Worm (Caenorhabditis elegans) whole organism, young adult: ENCODE results near the gene lrch-1.

ENCODE experiments used
- D2030.7 ChIP-seq: fragments of 200-800 bp; sonication (Bioruptor generic); IDR thresholded peaks from 2 replicates; pipeline ENCODE4 v1.3.6; 2022; ENCODE audit warnings: missing genetic modification reagents, missing genetic modification characterization, missing compliant biosample characterization
- F10E7.11 ChIP-seq: sonication (generic microtip); optimal IDR thresholded peaks from 2 replicates; lab custom pipeline; 2017; ENCODE audit warnings: mild to moderate bottlenecking, missing genetic modification characterization, moderate library complexity, missing compliant biosample characterization
- F22D6.2 ChIP-seq: sonication (generic microtip); optimal IDR thresholded peaks from 2 replicates; lab custom pipeline; 2016; ENCODE audit warnings: mild to moderate bottlenecking, missing genetic modification characterization, missing compliant biosample characterization
- F33H1.4 ChIP-seq: fragments of 200-800 bp; sonication (Bioruptor generic); IDR thresholded peaks from 2 replicates; pipeline ENCODE4 v1.3.6; 2022; ENCODE audit warnings: missing genetic modification reagents, missing genetic modification characterization, missing compliant biosample characterization
- K12H6.12 ChIP-seq: fragments of 200-800 bp; sonication (Bioruptor generic); optimal IDR thresholded peaks from 2 replicates; lab custom pipeline; 2018; ENCODE audit warnings: mild to moderate bottlenecking, missing genetic modification characterization, missing compliant biosample characterization
- Y67H2A.10 ChIP-seq: fragments of 200-800 bp; sonication (Bioruptor generic); conservative IDR thresholded peaks from 2 replicates; pipeline ENCODE4 v1.3.6; 2022; ENCODE audit warnings: missing genetic modification reagents, missing genetic modification characterization, missing compliant biosample characterization
- ZK185.1 ChIP-seq: sonication (generic microtip); optimal IDR thresholded peaks from 2 replicates; lab custom pipeline; 2016; ENCODE audit warnings: mild to moderate bottlenecking, missing genetic modification characterization, missing compliant biosample characterization; ENCODE audit not compliant: poor library complexity, severe bottlenecking
- aptf-3 ChIP-seq: fragments of 200-800 bp; sonication (Bioruptor generic); IDR thresholded peaks from 2 replicates; pipeline ENCODE4 v1.3.6; 2022; ENCODE audit warnings: missing genetic modification characterization, missing compliant biosample characterization
- attf-6 ChIP-seq: fragments of 200-800 bp; sonication (Bioruptor generic); IDR thresholded peaks from 2 replicates; pipeline ENCODE4 v1.3.6; 2022; ENCODE audit warnings: missing genetic modification reagents, missing genetic modification characterization, missing compliant biosample characterization
- ceh-27 ChIP-seq: fragments of 200-800 bp; sonication (Bioruptor generic); optimal IDR thresholded peaks from 2 replicates; lab custom pipeline; 2018; ENCODE audit warnings: mild to moderate bottlenecking, missing genetic modification characterization, moderate library complexity, missing compliant biosample characterization
- chd-7 ChIP-seq: sonication (generic microtip); optimal IDR thresholded peaks from 2 replicates; lab custom pipeline; 2016; ENCODE audit warnings: mild to moderate bottlenecking, missing genetic modification characterization, moderate library complexity, missing compliant biosample characterization
- die-1 ChIP-seq: sonication (generic microtip); optimal IDR thresholded peaks from 2 replicates; lab custom pipeline; 2016; ENCODE audit warnings: missing genotype, mild to moderate bottlenecking, missing genetic modification characterization, missing compliant biosample characterization
- dox-1 ChIP-seq: fragments of 200-800 bp; sonication (Bioruptor generic); IDR thresholded peaks from 2 replicates; pipeline ENCODE4 v1.3.6; 2022; ENCODE audit warnings: missing genetic modification reagents, missing genetic modification characterization, missing compliant biosample characterization
- egl-18 ChIP-seq: fragments of 200-800 bp; sonication (Bioruptor generic); IDR thresholded peaks from 2 replicates; pipeline ENCODE4 v1.3.6; 2022; ENCODE audit warnings: missing genetic modification reagents, missing genetic modification characterization, missing compliant biosample characterization
- egl-44 ChIP-seq: fragments of 200-800 bp; sonication (Bioruptor generic); IDR thresholded peaks from 2 replicates; pipeline ENCODE4 v1.3.6; 2022; ENCODE audit warnings: missing genetic modification reagents, missing genetic modification characterization, missing compliant biosample characterization
- ekl-4 ChIP-seq: fragments of 200-800 bp; sonication (Bioruptor generic); IDR thresholded peaks from 2 replicates; pipeline ENCODE4 v1.3.6; 2022; ENCODE audit warnings: missing genetic modification reagents, missing genetic modification characterization, missing compliant biosample characterization
- fkh-3 ChIP-seq: sonication (generic microtip); optimal IDR thresholded peaks from 2 replicates; lab custom pipeline; 2016; ENCODE audit warnings: mild to moderate bottlenecking, missing genetic modification characterization, missing compliant biosample characterization
- hlh-26 ChIP-seq: fragments of 200-800 bp; sonication (Bioruptor generic); conservative IDR thresholded peaks from 2 replicates; pipeline ENCODE4 v1.3.6; 2022; ENCODE audit warnings: missing genetic modification reagents, missing genetic modification characterization, missing compliant biosample characterization
- hmg-1.2 ChIP-seq: fragments of 200-800 bp; sonication (Bioruptor generic); IDR thresholded peaks from 2 replicates; pipeline ENCODE4 v1.3.6; 2022; ENCODE audit warnings: missing genetic modification reagents, missing genetic modification characterization, missing compliant biosample characterization
- lin-40 ChIP-seq: sonication (generic microtip); optimal IDR thresholded peaks from 2 replicates; lab custom pipeline; 2016; ENCODE audit warnings: missing genetic modification characterization, mild to moderate bottlenecking, missing compliant biosample characterization, missing genotype, missing genetic modification reagents
- lin-54 ChIP-seq: fragments of 200-800 bp; sonication (Bioruptor generic); optimal IDR thresholded peaks from 2 replicates; lab custom pipeline; 2018; ENCODE audit warnings: mild to moderate bottlenecking, missing genetic modification characterization, missing compliant biosample characterization
- mcd-1 ChIP-seq: fragments of 200-800 bp; sonication (Bioruptor generic); IDR thresholded peaks from 2 replicates; pipeline ENCODE4 v1.3.6; 2022; ENCODE audit warnings: missing genetic modification reagents, missing genetic modification characterization, missing compliant biosample characterization
- nfyb-1 ChIP-seq: fragments of 200-800 bp; sonication (Bioruptor generic); IDR thresholded peaks from 2 replicates; pipeline ENCODE4 v1.3.6; 2022; ENCODE audit warnings: missing genetic modification reagents, missing genetic modification characterization, missing compliant biosample characterization
- nhr-120 ChIP-seq: fragments of 200-800 bp; sonication (Bioruptor generic); IDR thresholded peaks from 2 replicates; pipeline ENCODE4 v1.3.6; 2022; ENCODE audit warnings: missing genetic modification characterization, missing compliant biosample characterization
- snpc-1.1 ChIP-seq: sonication (generic microtip); optimal IDR thresholded peaks from 2 replicates; lab custom pipeline; 2017; ENCODE audit warnings: missing genetic modification characterization, mild to moderate bottlenecking, missing compliant biosample characterization, antibody characterized with exemption, moderate library complexity, missing genotype, missing genetic modification reagents; ENCODE audit not compliant: insufficient read depth
- snpc-1.3 ChIP-seq: sonication (generic microtip); optimal IDR thresholded peaks from 2 replicates; lab custom pipeline; 2017; ENCODE audit warnings: missing genetic modification characterization, mild to moderate bottlenecking, missing compliant biosample characterization, antibody characterized with exemption, moderate library complexity, missing genotype, missing genetic modification reagents; ENCODE audit not compliant: insufficient read depth
- snpc-3.4 ChIP-seq: sonication (generic microtip); optimal IDR thresholded peaks from 2 replicates; lab custom pipeline; 2017; ENCODE audit warnings: missing genetic modification characterization, mild to moderate bottlenecking, missing compliant biosample characterization, antibody characterized with exemption, moderate library complexity, missing genotype, missing genetic modification reagents
- somi-1 ChIP-seq: fragments of 200-800 bp; sonication (Bioruptor generic); optimal IDR thresholded peaks from 2 replicates; lab custom pipeline; 2018; ENCODE audit warnings: mild to moderate bottlenecking, missing genetic modification characterization, missing compliant biosample characterization
- zfh-2 ChIP-seq: fragments of 200-800 bp; sonication (Bioruptor generic); conservative IDR thresholded peaks from 2 replicates; pipeline ENCODE4 v1.3.6; 2022; ENCODE audit warnings: missing genetic modification reagents, missing genetic modification characterization, missing compliant biosample characterization
- zim-3 ChIP-seq: sonication (generic microtip); optimal IDR thresholded peaks from 2 replicates; lab custom pipeline; 2017; ENCODE audit warnings: mild to moderate bottlenecking, missing genetic modification characterization, moderate library complexity, missing compliant biosample characterization
- ztf-26 ChIP-seq: sonication (generic microtip); optimal IDR thresholded peaks from 2 replicates; lab custom pipeline; 2017; ENCODE audit warnings: missing genetic modification characterization, missing compliant biosample characterization
- ztf-28 ChIP-seq: fragments of 200-800 bp; sonication (Bioruptor generic); IDR thresholded peaks from 2 replicates; pipeline ENCODE4 v1.3.6; 2022; ENCODE audit warnings: missing genetic modification reagents, missing genetic modification characterization, missing compliant biosample characterization

lrch-1 gene

ce11 chrX:6232998-6233626 is 16.7 kb upstream of the lrch-1 start, which contains the start of gene C14F11.4:
Gene C14F11.4 (minus strand): TSS chrX:6233048.
- TF ChIP-seq hmg-1.2: 0 out of 2 replicates have a peak, but pooled peaks have one; percentile 7
- no peak for TF ChIP-seq die-1 (tag; lab: Kevin White, UChicago)
- 0 out of 2 replicates have a peak, but pooled peaks have one; percentile 34 for TF ChIP-seq ekl-4
- 0 out of 2 replicates have a peak, but pooled peaks have one; percentile 12 for TF ChIP-seq mcd-1 (GFP tag; lab: Robert Waterston, UW)
- 0 out of 2 replicates have a peak, but pooled peaks have one; percentile 62 for TF ChIP-seq nhr-120 (GFP tag; lab: Robert Waterston, UW)

ce11 chrX:6230669-6231068 is 14.2 kb upstream of the lrch-1 start, which contains the start of gene lite-1:
Gene lite-1 (minus strand): TSS chrX:6230769.
- TF ChIP-seq lin-54 (GFP tag; lab: Kevin White, UChicago) (no peak), lin-40 (tag; lab: Kevin White, UChicago) (no peak), D2030.7 (GFP tag; lab: Robert Waterston, UW) (no peak), somi-1 (GFP tag; lab: Kevin White, UChicago) (no peak), snpc-1.3 (tag; lab: Kevin White, UChicago) (no peak), dox-1 (GFP tag; lab: Robert Waterston, UW) (no peak), ztf-28 (no peak), F10E7.11 (no peak), K12H6.12 (tag; lab: Kevin White, UChicago) (no peak), chd-7 (no peak), snpc-1.1 (tag; lab: Kevin White, UChicago) (no peak), nfyb-1 (GFP tag; lab: Robert Waterston, UW) (no peak), egl-18 (GFP tag; lab: Robert Waterston, UW) (no peak), fkh-3 (tag; lab: Kevin White, UChicago) (no peak)

DNA sequence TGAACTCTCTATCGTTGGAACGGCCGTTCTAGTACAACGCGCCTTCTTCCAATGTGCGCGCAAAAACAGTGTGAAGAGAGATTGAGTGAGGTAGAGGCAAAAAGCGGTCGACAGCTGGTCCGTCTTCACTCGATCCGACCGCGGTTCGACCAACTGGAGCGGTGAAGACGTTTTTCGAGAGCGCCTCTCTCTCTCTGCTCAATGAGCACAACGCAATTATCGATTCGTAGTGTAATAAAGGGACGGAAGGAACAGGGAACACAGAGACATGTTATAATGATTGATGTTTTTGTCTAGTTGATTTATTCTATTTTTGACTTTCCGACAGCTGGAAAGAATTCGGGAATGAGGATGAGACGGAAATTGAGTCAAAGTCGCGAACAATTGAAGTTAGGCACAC is 8.4 kb upstream of the lrch-1 start:
- TF ChIP-seq snpc-1.1 (tag; lab: Kevin White, UChicago) (no peak), zfh-2 (GFP tag; lab: Robert Waterston, UW) (0 out of 2 replicates have a peak, but pooled peaks have one; percentile 21)

DNA sequence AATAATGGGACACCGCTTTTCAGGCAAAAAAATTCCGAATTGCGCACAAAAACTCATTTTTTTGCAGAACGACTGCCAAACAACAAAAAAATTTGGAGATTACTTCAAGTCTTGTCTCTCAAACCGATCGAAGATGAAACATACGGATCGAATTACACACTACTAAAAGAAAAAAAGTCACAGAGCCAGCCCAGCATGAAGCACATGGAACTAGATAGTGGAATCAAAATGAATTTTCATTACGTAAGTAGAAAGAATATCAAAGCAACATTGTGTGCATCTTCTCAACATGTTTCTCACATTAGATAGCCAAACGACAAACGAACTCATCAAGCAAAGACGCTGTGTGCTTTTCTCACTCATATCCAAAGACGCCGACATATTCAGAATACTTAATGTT is 4.6 kb upstream of the lrch-1 start:
- TF ChIP-seq egl-44 (GFP tag; lab: Robert Waterston, UW) (no peak), Y67H2A.10 (GFP tag; lab: Robert Waterston, UW) (no peak), hmg-1.2 (no peak), F33H1.4 (no peak), zim-3 (tag; lab: Kevin White, UChicago) (no peak), ceh-27 (no peak), ZK185.1 (tag; lab: Kevin White, UChicago) (no peak), ztf-26 (no peak), F22D6.2 (no peak), snpc-3.4 (tag; lab: Kevin White, UChicago) (no peak), attf-6 (no peak), hlh-26 (GFP tag; lab: Robert Waterston, UW) (no peak), aptf-3 (GFP tag; lab: Robert Waterston, UW) (no peak)
- TF ChIP-seq, all 124 proteins: peak for 0
